Worm (Caenorhabditis elegans): ENCODE measurements around the gene F23H12.3.

The F23H12.3 gene

ce11 chrV:12320274-12320839 lies 24.6 kb upstream of the F23H12.3 start:
- peak; percentile 20; the same call in 1 of the 2 replicates for TF ChIP-seq Y53G8AR.9 (GFP tag; conservative IDR thresholded peaks at IDR 0.05)
- TF ChIP-seq attf-3 (GFP tag; conservative IDR thresholded peaks at IDR 0.05) = 0 out of 2 replicates have a peak, but pooled peaks have one; percentile 17
- peak; percentile 37 for TF ChIP-seq snpc-3.4 (tag; optimal IDR thresholded peaks at IDR 0.05)
- TF ChIP-seq akir-1 (GFP tag; optimal IDR thresholded peaks at IDR 0.05) = no peak
- TF ChIP-seq sea-2 (GFP tag; IDR thresholded peaks at IDR 0.05) = no peak
- no peak for TF ChIP-seq madf-8 (GFP tag; conservative IDR thresholded peaks at IDR 0.05)
- no peak for TF ChIP-seq gei-17 (GFP tag; optimal IDR thresholded peaks at IDR 0.05)
- peak; percentile 20 for TF ChIP-seq F52B5.7 (tag; optimal IDR thresholded peaks at IDR 0.05)
- TF ChIP-seq nfya-2 (GFP tag; IDR thresholded peaks at IDR 0.05) = no peak
- 0 out of 2 replicates have a peak, but pooled peaks have one; percentile 15 for TF ChIP-seq Y56A3A.18 (GFP tag; IDR thresholded peaks at IDR 0.05)
- no peak for TF ChIP-seq aptf-2 (GFP tag; conservative IDR thresholded peaks at IDR 0.05)
- no peak for TF ChIP-seq F55B11.4 (tag; optimal IDR thresholded peaks at IDR 0.05; ENCODE audit: borderline replicate concordance, insufficient read depth)
- TF ChIP-seq ztf-18 (tag; optimal IDR thresholded peaks at IDR 0.05) = peak; percentile 4
- TF ChIP-seq ekl-4 (GFP tag; IDR thresholded peaks at IDR 0.05) = peak; percentile 77; the same call in 1 of the 2 replicates
- no peak for TF ChIP-seq mcd-1 (GFP tag; IDR thresholded peaks at IDR 0.05)
- TF ChIP-seq ztf-6 (GFP tag; IDR thresholded peaks at IDR 0.05) = no peak
- TF ChIP-seq rpc-1 (optimal IDR thresholded peaks at IDR 0.05) = no peak
- no peak for TF ChIP-seq rpc-1 (tag; optimal IDR thresholded peaks at IDR 0.05)
- peak; percentile 57 for TF ChIP-seq dpff-1 (tag; optimal IDR thresholded peaks at IDR 0.05)
- TF ChIP-seq F49E8.2 (tag; optimal IDR thresholded peaks at IDR 0.05; ENCODE audit: insufficient read depth) = peak; percentile 8
- TF ChIP-seq K12H6.12 (tag; optimal IDR thresholded peaks at IDR 0.05) = no peak
- no peak for TF ChIP-seq cebp-1 (GFP tag; IDR thresholded peaks at IDR 0.05)
- peak; percentile 21 for TF ChIP-seq cebp-1 (tag; optimal IDR thresholded peaks at IDR 0.05)
- TF ChIP-seq Y79H2A.3 (GFP tag; conservative IDR thresholded peaks at IDR 0.05) = no peak
- no peak for TF ChIP-seq snpc-1.1 (tag; optimal IDR thresholded peaks at IDR 0.05; ENCODE audit: insufficient read depth)
- no peak for TF ChIP-seq lag-1 (GFP tag; IDR thresholded peaks at IDR 0.05)
- no peak for TF ChIP-seq hmg-20 (GFP tag; IDR thresholded peaks at IDR 0.05)
- TF ChIP-seq B0261.1 (tag; optimal IDR thresholded peaks at IDR 0.05) = peak; percentile 7
- no peak for TF ChIP-seq B0019.2 (GFP tag; conservative IDR thresholded peaks at IDR 0.05)
- no peak for TF ChIP-seq tbx-9 (tag; optimal IDR thresholded peaks at IDR 0.05; ENCODE audit: borderline replicate concordance)
- no peak for TF ChIP-seq lin-35 (GFP tag; optimal IDR thresholded peaks at IDR 0.05)
- TF ChIP-seq ets-4 (GFP tag; optimal IDR thresholded peaks at IDR 0.05) = no peak
- TF ChIP-seq egl-44 (GFP tag; IDR thresholded peaks at IDR 0.05) = no peak
- no peak for TF ChIP-seq nhr-80 (tag; optimal IDR thresholded peaks at IDR 0.05)
- peak; percentile 25 for TF ChIP-seq repo-1 (tag; optimal IDR thresholded peaks at IDR 0.05)
- TF ChIP-seq sptf-2 (GFP tag; optimal IDR thresholded peaks at IDR 0.05) = no peak
- TF ChIP-seq hlh-26 (GFP tag; conservative IDR thresholded peaks at IDR 0.05) = no peak
- no peak for TF ChIP-seq ceh-58 (GFP tag; IDR thresholded peaks at IDR 0.05)
- TF ChIP-seq nhr-90 (tag; optimal IDR thresholded peaks at IDR 0.05) = no peak
- TF ChIP-seq egl-18 (GFP tag; IDR thresholded peaks at IDR 0.05) = no peak
- TF ChIP-seq F39B2.1 (GFP tag; IDR thresholded peaks at IDR 0.05) = no peak
- no peak for TF ChIP-seq ztf-28 (GFP tag; IDR thresholded peaks at IDR 0.05)
- TF ChIP-seq snpc-4 (GFP tag; optimal IDR thresholded peaks at IDR 0.05) = no peak
- TF ChIP-seq snpc-4 (tag; optimal IDR thresholded peaks at IDR 0.05) = peak in 1 of 4 experiments; percentile 24
- TF ChIP-seq nhr-120 (GFP tag; IDR thresholded peaks at IDR 0.05) = no peak
- peak; percentile 15 for TF ChIP-seq chd-7 (tag; optimal IDR thresholded peaks at IDR 0.05)
- TF ChIP-seq madf-6 (GFP tag; IDR thresholded peaks at IDR 0.05) = peak; percentile 56
- TF ChIP-seq ZK185.1 (tag; optimal IDR thresholded peaks at IDR 0.05; ENCODE audit: poor library complexity, severe bottlenecking) = peak; percentile 16
